Worm (Caenorhabditis elegans) whole organism, L3 larva: ENCODE results near the gene Y51A2A.5.

ENCODE experiments used
- ceh-16 ChIP-seq: sonication (generic microtip); optimal IDR thresholded peaks from 2 replicates; lab custom pipeline; 2017; ENCODE audit warnings: missing biosample characterization, missing genetic modification characterization
- elt-2 ChIP-seq: sonication (generic microtip); optimal IDR thresholded peaks from 2 replicates; lab custom pipeline; 2016; ENCODE audit warnings: missing genetic modification reagents, mild to moderate bottlenecking, missing genetic modification characterization, missing compliant biosample characterization
- elt-3 ChIP-seq, 3 experiments: fragments of 150-350 bp in 1 of 3; sonication (generic microtip) in 2 of 3; optimal IDR thresholded peaks; 2 replicates in 2 of 3; 4 replicates in 1 of 3; lab custom pipeline; 2014 to 2017; ENCODE audit warnings: missing biosample characterization in 3 of 3, missing genetic modification characterization in 3 of 3
- lin-39 ChIP-seq: fragments of 150-350 bp; optimal IDR thresholded peaks from 2 replicates; lab custom pipeline; 2018; ENCODE audit warnings: missing biosample characterization, missing genetic modification reagents, missing genetic modification characterization
- nhr-12 ChIP-seq: fragments of 150-350 bp; optimal IDR thresholded peaks from 2 replicates; lab custom pipeline; 2014; ENCODE audit warnings: missing biosample characterization, missing genetic modification characterization
- nhr-28 ChIP-seq: fragments of 150-350 bp; optimal IDR thresholded peaks from 2 replicates; lab custom pipeline; 2014; ENCODE audit warnings: missing biosample characterization, missing genetic modification characterization
- nhr-76 ChIP-seq: fragments of 150-350 bp; sonication (generic microtip); optimal IDR thresholded peaks from 5 replicates; lab custom pipeline; 2014; ENCODE audit warnings: missing biosample characterization, missing genetic modification characterization
- pha-4 ChIP-seq: fragments of 150-350 bp; optimal IDR thresholded peaks from 2 replicates; lab custom pipeline; 2014; ENCODE audit warnings: missing biosample characterization, missing genetic modification reagents, missing genetic modification characterization
- sea-2 ChIP-seq: fragments of 150-350 bp; sonication (generic microtip); optimal IDR thresholded peaks from 4 replicates; lab custom pipeline; 2014; ENCODE audit warnings: missing biosample characterization, missing genetic modification reagents, missing genetic modification characterization
- skn-1 ChIP-seq: fragments of 150-350 bp; optimal IDR thresholded peaks from 2 replicates; lab custom pipeline; 2014; ENCODE audit warnings: missing biosample characterization, missing genetic modification characterization
- snpc-4 ChIP-seq: fragments of 150-350 bp; optimal IDR thresholded peaks from 2 replicates; lab custom pipeline; 2014; ENCODE audit warnings: missing biosample characterization, missing genetic modification characterization

- no peak for TF ChIP-seq snpc-4 (tag; lab: Kevin White, UChicago)
- no peak for TF ChIP-seq lin-39 (tag; lab: Kevin White, UChicago)
- TF ChIP-seq pha-4: no peak
- no peak for TF ChIP-seq elt-3 (tag; optimal IDR thresholded peaks at IDR 0.05; lab: Kevin White, UChicago)
- no peak for TF ChIP-seq nhr-28 (tag; lab: Kevin White, UChicago)
- TF ChIP-seq skn-1 (tag; lab: Kevin White, UChicago): no peak
- TF ChIP-seq nhr-12: no peak
- TF ChIP-seq elt-2 (tag; lab: Kevin White, UChicago): no peak
- TF ChIP-seq sea-2 (GFP tag; lab: Kevin White, UChicago): no peak
- no peak for TF ChIP-seq nhr-76
- TF ChIP-seq ceh-16 (tag; lab: Kevin White, UChicago): no peak
Measured at ce11 chrV:18253494-18253893, 45.1 kb upstream of the Y51A2A.5 start, which contains the start of gene R10E8.2.
